Worm (Caenorhabditis elegans) whole organism, L1 larva: ENCODE measurements around the gene R12B2.6.

ENCODE experiments used
- ceh-8 ChIP-seq: fragments of 200-800 bp; sonication (Bioruptor generic); optimal IDR thresholded peaks from 2 replicates; lab custom pipeline; 2018; ENCODE audit warnings: mild to moderate bottlenecking, missing genetic modification characterization, moderate library complexity, missing compliant biosample characterization
- hpl-2 ChIP-seq: fragments of 150-350 bp; optimal IDR thresholded peaks from 2 replicates; lab custom pipeline; 2014; ENCODE audit warnings: missing biosample characterization, missing genetic modification reagents, missing genetic modification characterization
- lin-35 ChIP-seq, 2 experiments: fragments of 150-350 bp; optimal IDR thresholded peaks; 2 replicates each; lab custom pipeline; 2014; ENCODE audit warnings: missing biosample characterization in 2 of 2, missing genetic modification characterization in 2 of 2, missing genetic modification reagents in 2 of 2
- lin-39 ChIP-seq: fragments of 150-350 bp; optimal IDR thresholded peaks from 2 replicates; lab custom pipeline; 2014; ENCODE audit warnings: missing biosample characterization, missing genetic modification reagents, missing genetic modification characterization
- lsy-2 ChIP-seq, 2 experiments: fragments of 150-350 bp; optimal IDR thresholded peaks; 2 replicates each; lab custom pipeline; 2014; ENCODE audit warnings: missing biosample characterization in 2 of 2, missing genetic modification characterization in 2 of 2
- nhr-237 ChIP-seq: fragments of 150-350 bp; optimal IDR thresholded peaks from 2 replicates; lab custom pipeline; 2014; ENCODE audit warnings: missing biosample characterization, missing genetic modification characterization
- snpc-4 ChIP-seq: fragments of 150-350 bp; optimal IDR thresholded peaks from 2 replicates; lab custom pipeline; 2014; ENCODE audit warnings: missing biosample characterization, missing genetic modification characterization
- tlp-1 ChIP-seq: fragments of 150-350 bp; optimal IDR thresholded peaks from 2 replicates; lab custom pipeline; 2014; ENCODE audit warnings: missing biosample characterization, missing genetic modification characterization
- xbp-1 ChIP-seq: sonication (generic microtip); optimal IDR thresholded peaks from 2 replicates; lab custom pipeline; 2016; ENCODE audit warnings: missing genetic modification characterization, missing compliant biosample characterization

DNA sequence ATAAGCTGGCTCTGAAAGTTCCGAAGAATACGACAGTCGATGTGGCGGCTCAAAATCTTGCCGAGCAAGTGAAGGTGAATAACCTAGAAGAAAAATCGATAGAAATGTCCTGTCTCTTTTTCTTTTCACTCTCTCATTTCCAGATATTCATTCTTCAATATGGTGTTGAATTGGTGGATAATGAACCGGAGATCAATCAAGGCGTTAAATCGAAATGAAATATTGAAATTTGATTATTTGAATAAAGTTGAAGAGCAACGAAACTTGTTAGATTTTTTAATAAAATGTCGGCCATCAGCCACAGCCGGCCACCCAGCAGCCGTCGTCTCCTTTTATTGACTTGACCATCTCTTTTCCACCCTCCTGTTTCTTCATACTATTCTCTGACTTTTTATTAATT, 27.2 kb downstream of the R12B2.6 start, which contains the start of gene R12B2.2:
- TF ChIP-seq tlp-1 (tag; lab: Kevin White, UChicago), result no peak
- no peak for TF ChIP-seq ceh-8 (GFP tag; lab: Kevin White, UChicago)
- TF ChIP-seq lin-35 (GFP tag; optimal IDR thresholded peaks at IDR 0.05; lab: Kevin White, UChicago), result no peak
- no peak for TF ChIP-seq xbp-1 (tag; lab: Kevin White, UChicago)
- TF ChIP-seq lsy-2 (tag; optimal IDR thresholded peaks at IDR 0.05; lab: Kevin White, UChicago), result no peak
- no peak for TF ChIP-seq hpl-2 (GFP tag; lab: Kevin White, UChicago)
- TF ChIP-seq nhr-237 (tag; lab: Kevin White, UChicago), result no peak
- TF ChIP-seq snpc-4 (tag; lab: Kevin White, UChicago), result no peak
- TF ChIP-seq lin-39 (tag; lab: Kevin White, UChicago), result no peak
